Worm (Caenorhabditis elegans): ENCODE measurements around the gene C14E2.4.

DNA sequence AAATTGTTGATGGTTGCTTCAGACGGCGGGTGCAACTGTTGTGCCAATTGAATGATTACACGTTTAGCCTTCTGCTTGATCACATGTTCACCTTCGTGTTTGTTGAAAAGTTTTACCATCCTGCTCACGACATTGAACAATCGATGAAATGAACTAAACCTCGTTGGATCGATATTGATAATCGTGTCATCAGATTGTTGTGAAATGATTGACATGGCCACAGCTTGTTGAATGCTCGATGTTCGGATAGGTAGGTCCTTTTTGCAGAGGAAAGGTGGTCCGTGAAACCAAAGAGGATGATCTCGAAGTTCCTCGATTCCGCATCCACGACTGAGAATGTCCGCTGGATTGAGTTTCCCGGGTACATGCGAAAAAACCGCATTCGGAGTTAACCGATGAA is 51.5 kb downstream of the C14E2.4 start:
- no peak for TF ChIP-seq cebp-2 (GFP tag; IDR thresholded peaks at IDR 0.05)
- TF ChIP-seq nfyb-1 (GFP tag; IDR thresholded peaks at IDR 0.05): no peak
- no peak for TF ChIP-seq pha-4 (tag; optimal IDR thresholded peaks at IDR 0.05)
- no peak for TF ChIP-seq snpc-1.1 (tag; optimal IDR thresholded peaks at IDR 0.05; ENCODE audit: insufficient read depth)
- no peak for TF ChIP-seq gei-17 (GFP tag; optimal IDR thresholded peaks at IDR 0.05)
- no peak for TF ChIP-seq ztf-18 (tag; optimal IDR thresholded peaks at IDR 0.05)
- no peak for TF ChIP-seq dpl-1 (GFP tag; optimal IDR thresholded peaks at IDR 0.05)
- TF ChIP-seq egl-18 (GFP tag; IDR thresholded peaks at IDR 0.05): no peak
